Worm (Caenorhabditis elegans) whole organism, young adult: ENCODE data around the gene mdt-26.

Experiments used
- B0336.3 ChIP-seq: fragments of 200-800 bp; sonication (Bioruptor generic); IDR thresholded peaks from 2 replicates; pipeline ENCODE4 v1.3.6; 2022; ENCODE audit warnings: missing genetic modification characterization, missing compliant biosample characterization
- D2030.7 ChIP-seq: fragments of 200-800 bp; sonication (Bioruptor generic); IDR thresholded peaks from 2 replicates; pipeline ENCODE4 v1.3.6; 2022; ENCODE audit warnings: missing genetic modification reagents, missing genetic modification characterization, missing compliant biosample characterization
- Y79H2A.3 ChIP-seq: fragments of 200-800 bp; sonication (Bioruptor generic); conservative IDR thresholded peaks from 2 replicates; pipeline ENCODE4 v1.3.6; 2022; ENCODE audit warnings: missing genetic modification reagents, missing genetic modification characterization, missing compliant biosample characterization
- aptf-2 ChIP-seq: fragments of 200-800 bp; sonication (Bioruptor generic); conservative IDR thresholded peaks from 2 replicates; pipeline ENCODE4 v1.3.6; 2022; ENCODE audit warnings: missing genetic modification reagents, missing genetic modification characterization, missing compliant biosample characterization
- athp-1 ChIP-seq: sonication (generic microtip); optimal IDR thresholded peaks from 2 replicates; lab custom pipeline; 2017; ENCODE audit warnings: mild to moderate bottlenecking, missing genetic modification characterization, missing compliant biosample characterization
- bed-1 ChIP-seq: fragments of 200-800 bp; sonication (Bioruptor generic); IDR thresholded peaks from 2 replicates; pipeline ENCODE4 v1.3.6; 2022; ENCODE audit warnings: missing genetic modification reagents, missing genetic modification characterization, missing compliant biosample characterization
- bed-2 ChIP-seq: fragments of 200-800 bp; sonication (Bioruptor generic); IDR thresholded peaks from 2 replicates; pipeline ENCODE4 v1.3.6; 2022; ENCODE audit warnings: missing genetic modification reagents, missing genetic modification characterization, missing compliant biosample characterization
- ccch-3 ChIP-seq: fragments of 200-800 bp; sonication (Bioruptor generic); optimal IDR thresholded peaks from 2 replicates; lab custom pipeline; 2018; ENCODE audit warnings: mild to moderate bottlenecking, missing genetic modification characterization, missing compliant biosample characterization
- cebp-2 ChIP-seq: fragments of 200-800 bp; sonication (Bioruptor generic); IDR thresholded peaks from 2 replicates; pipeline ENCODE4 v1.3.6; 2022; ENCODE audit warnings: missing genetic modification characterization, missing compliant biosample characterization
- ceh-79 ChIP-seq: sonication (generic microtip); optimal IDR thresholded peaks from 2 replicates; lab custom pipeline; 2017; ENCODE audit warnings: mild to moderate bottlenecking, missing genetic modification characterization, missing compliant biosample characterization
- chd-7 ChIP-seq: sonication (generic microtip); optimal IDR thresholded peaks from 2 replicates; lab custom pipeline; 2016; ENCODE audit warnings: mild to moderate bottlenecking, missing genetic modification characterization, moderate library complexity, missing compliant biosample characterization
- die-1 ChIP-seq: sonication (generic microtip); optimal IDR thresholded peaks from 2 replicates; lab custom pipeline; 2016; ENCODE audit warnings: missing genotype, mild to moderate bottlenecking, missing genetic modification characterization, missing compliant biosample characterization
- dpff-1 ChIP-seq: sonication (generic microtip); optimal IDR thresholded peaks from 2 replicates; lab custom pipeline; 2017; ENCODE audit warnings: mild to moderate bottlenecking, missing genetic modification characterization, missing compliant biosample characterization
- dpl-1 ChIP-seq: fragments of 150-350 bp; optimal IDR thresholded peaks from 2 replicates; lab custom pipeline; 2014; ENCODE audit warnings: missing biosample characterization, missing genetic modification reagents, missing genetic modification characterization
- egrh-3 ChIP-seq: fragments of 200-800 bp; sonication (Bioruptor generic); IDR thresholded peaks from 2 replicates; pipeline ENCODE4 v1.3.6; 2022; ENCODE audit warnings: missing genetic modification reagents, missing genetic modification characterization, missing compliant biosample characterization
- fkh-3 ChIP-seq: sonication (generic microtip); optimal IDR thresholded peaks from 2 replicates; lab custom pipeline; 2016; ENCODE audit warnings: mild to moderate bottlenecking, missing genetic modification characterization, missing compliant biosample characterization
- him-1 ChIP-seq: sonication (generic microtip); optimal IDR thresholded peaks from 2 replicates; lab custom pipeline; 2016; ENCODE audit warnings: missing genotype, missing genetic modification reagents, missing genetic modification characterization, missing compliant biosample characterization
- hlh-12 ChIP-seq: sonication (generic microtip); optimal IDR thresholded peaks from 2 replicates; lab custom pipeline; 2016; ENCODE audit warnings: missing genetic modification characterization, missing compliant biosample characterization
- hsf-1 ChIP-seq: fragments of 200-800 bp; sonication (Bioruptor generic); IDR thresholded peaks from 2 replicates; pipeline ENCODE4 v1.3.6; 2022; ENCODE audit warnings: missing genetic modification reagents, missing genetic modification characterization, missing compliant biosample characterization
- let-607 ChIP-seq, 2 experiments: fragments of 200-800 bp in 1 of 2; sonication (Bioruptor generic) in 1 of 2; sonication (generic microtip) in 1 of 2; optimal IDR thresholded peaks; 2 replicates each; lab custom pipeline; 2016 to 2018; ENCODE audit warnings: mild to moderate bottlenecking in 2 of 2, missing compliant biosample characterization in 2 of 2, missing genetic modification characterization in 2 of 2, moderate library complexity in 2 of 2, missing genotype in 1 of 2
- lin-54 ChIP-seq: fragments of 200-800 bp; sonication (Bioruptor generic); optimal IDR thresholded peaks from 2 replicates; lab custom pipeline; 2018; ENCODE audit warnings: mild to moderate bottlenecking, missing genetic modification characterization, missing compliant biosample characterization
- lir-1 ChIP-seq: fragments of 200-800 bp; sonication (Bioruptor generic); conservative IDR thresholded peaks from 2 replicates; pipeline ENCODE4 v1.3.6; 2022; ENCODE audit warnings: missing genetic modification reagents, missing genetic modification characterization, missing compliant biosample characterization
- mcd-1 ChIP-seq: fragments of 200-800 bp; sonication (Bioruptor generic); IDR thresholded peaks from 2 replicates; pipeline ENCODE4 v1.3.6; 2022; ENCODE audit warnings: missing genetic modification reagents, missing genetic modification characterization, missing compliant biosample characterization
- nhr-90 ChIP-seq: sonication (generic microtip); optimal IDR thresholded peaks from 2 replicates; lab custom pipeline; 2016; ENCODE audit warnings: missing genotype, mild to moderate bottlenecking, missing genetic modification characterization, missing compliant biosample characterization
- rec-8 ChIP-seq, 2 experiments: sonication (generic microtip); optimal IDR thresholded peaks; 2 replicates each; lab custom pipeline; 2016; ENCODE audit warnings: mild to moderate bottlenecking in 2 of 2, missing genetic modification characterization in 2 of 2, missing genetic modification reagents in 2 of 2, missing genotype in 2 of 2, missing biosample characterization in 1 of 2, missing compliant biosample characterization in 1 of 2, moderate library complexity in 1 of 2
- sdz-38 ChIP-seq: sonication (generic microtip); optimal IDR thresholded peaks from 2 replicates; lab custom pipeline; 2016; ENCODE audit warnings: missing genotype, missing genetic modification characterization, missing compliant biosample characterization
- snpc-4 ChIP-seq, 5 experiments: fragments of 150-350 bp in 1 of 5; sonication (generic microtip) in 4 of 5; optimal IDR thresholded peaks; 2 replicates each; lab custom pipeline; 2014 to 2018; ENCODE audit warnings: missing genetic modification characterization in 5 of 5, missing biosample characterization in 3 of 5, antibody characterized with exemption in 2 of 5, mild to moderate bottlenecking in 2 of 5, missing compliant biosample characterization in 2 of 5, missing genotype in 2 of 5, moderate library complexity in 2 of 5, missing genetic modification reagents in 1 of 5
- sptf-2 ChIP-seq: fragments of 200-800 bp; sonication (Bioruptor generic); optimal IDR thresholded peaks from 2 replicates; lab custom pipeline; 2018; ENCODE audit warnings: mild to moderate bottlenecking, missing genetic modification characterization, missing compliant biosample characterization
- zfh-2 ChIP-seq: fragments of 200-800 bp; sonication (Bioruptor generic); conservative IDR thresholded peaks from 2 replicates; pipeline ENCODE4 v1.3.6; 2022; ENCODE audit warnings: missing genetic modification reagents, missing genetic modification characterization, missing compliant biosample characterization
- ztf-18 ChIP-seq: sonication (generic microtip); optimal IDR thresholded peaks from 2 replicates; lab custom pipeline; 2016; ENCODE audit warnings: missing genotype, mild to moderate bottlenecking, missing genetic modification characterization, missing compliant biosample characterization
- ztf-25 ChIP-seq: fragments of 200-800 bp; sonication (Bioruptor generic); IDR thresholded peaks from 2 replicates; pipeline ENCODE4 v1.3.6; 2022; ENCODE audit warnings: missing genetic modification reagents, missing genetic modification characterization, missing compliant biosample characterization
- ztf-28 ChIP-seq: fragments of 200-800 bp; sonication (Bioruptor generic); IDR thresholded peaks from 2 replicates; pipeline ENCODE4 v1.3.6; 2022; ENCODE audit warnings: missing genetic modification reagents, missing genetic modification characterization, missing compliant biosample characterization
- ztf-6 ChIP-seq: fragments of 200-800 bp; sonication (Bioruptor generic); IDR thresholded peaks from 2 replicates; pipeline ENCODE4 v1.3.6; 2022; ENCODE audit warnings: missing genetic modification reagents, missing genetic modification characterization, missing compliant biosample characterization

Gene mdt-26

ce11 chrII:5636826-5637225, 24.2 kb upstream of the mdt-26 start, which contains the start of gene F59E12.8:
TSS of gene F59E12.8 (minus strand) at chrII:5636926.
- TF ChIP-seq die-1 (tag; lab: Kevin White, UChicago) (no peak), ztf-28 (no peak), rec-8 (tag; optimal IDR thresholded peaks at IDR 0.05; lab: Kevin White, UChicago) (no peak), ztf-25 (GFP tag; lab: Robert Waterston, UW) (no peak), ceh-79 (tag; lab: Kevin White, UChicago) (no peak), mcd-1 (GFP tag; lab: Robert Waterston, UW) (no peak), ccch-3 (GFP tag; lab: Kevin White, UChicago) (no peak), hlh-12 (no peak), sdz-38 (tag; lab: Kevin White, UChicago) (no peak), ztf-18 (no peak), lin-54 (GFP tag; lab: Kevin White, UChicago) (no peak), fkh-3 (tag; lab: Kevin White, UChicago) (no peak), bed-2 (GFP tag; lab: Robert Waterston, UW) (no peak), dpl-1 (GFP tag; lab: Kevin White, UChicago) (no peak), ztf-6 (no peak)
- TF ChIP-seq, all 124 proteins: peak for 0

ce11 chrII:5638059-5638458, 22.9 kb upstream of the mdt-26 start, which contains the start of gene F59E12.3:
TSS of gene F59E12.3 (plus strand) at chrII:5638359.
- TF ChIP-seq bed-1 (GFP tag; lab: Robert Waterston, UW), result no peak

DNA sequence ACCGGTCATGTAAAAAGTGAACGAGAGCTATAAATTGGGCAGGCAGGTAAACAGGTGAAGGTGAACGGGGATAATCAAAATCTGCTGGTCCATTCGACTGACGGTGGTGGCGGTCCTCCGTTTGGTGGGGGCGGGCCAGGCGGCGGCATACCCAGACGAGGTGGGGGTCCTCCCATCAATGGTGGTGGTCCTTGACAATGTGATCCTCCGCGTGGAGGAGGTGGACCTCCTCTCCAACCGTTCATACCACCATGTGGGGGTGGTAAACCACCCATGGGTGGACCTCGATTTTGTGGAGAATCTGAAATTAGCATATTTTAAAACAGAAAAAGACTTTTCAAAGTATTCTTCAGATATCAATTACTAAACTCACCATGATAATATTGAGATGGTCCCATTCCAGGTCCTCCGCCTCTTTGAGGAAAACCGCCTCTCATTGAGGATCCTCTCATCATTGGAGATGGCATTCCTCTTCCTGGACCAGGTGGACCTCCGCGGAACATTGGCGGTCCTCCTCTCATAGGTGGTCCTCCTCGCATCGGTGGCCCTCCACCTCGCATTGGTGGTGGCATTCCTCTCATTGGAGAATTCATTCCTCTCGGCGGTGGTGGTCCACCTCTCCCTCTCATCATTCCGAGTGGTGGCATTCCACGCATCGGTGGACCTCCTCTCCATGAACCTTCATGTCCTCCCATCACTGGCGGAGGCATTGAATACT, 20.5 kb upstream of the mdt-26 start:
- peak; percentile 2 for TF ChIP-seq chd-7 (tag; lab: Kevin White, UChicago)
- TF ChIP-seq nhr-90 (tag; lab: Kevin White, UChicago), result no peak
- TF ChIP-seq him-1, result no peak
- TF ChIP-seq Y79H2A.3 (GFP tag; lab: Robert Waterston, UW), result no peak
- no peak for TF ChIP-seq ztf-6
- no peak for TF ChIP-seq lir-1
- TF ChIP-seq snpc-4 (GFP tag; optimal IDR thresholded peaks at IDR 0.05; lab: Kevin White, UChicago), result no peak
- no peak for TF ChIP-seq snpc-4 (tag; optimal IDR thresholded peaks at IDR 0.05; lab: Kevin White, UChicago)
- TF ChIP-seq dpff-1 (tag; lab: Kevin White, UChicago), result no peak
- no peak; the same call in 1 of the 2 replicates for TF ChIP-seq egrh-3 (GFP tag; lab: Robert Waterston, UW)
- no peak for TF ChIP-seq D2030.7 (GFP tag; lab: Robert Waterston, UW)
- no peak for TF ChIP-seq athp-1 (tag; lab: Kevin White, UChicago)
- TF ChIP-seq aptf-2, result no peak
- TF ChIP-seq sptf-2 (GFP tag; lab: Kevin White, UChicago), result no peak
- TF ChIP-seq B0336.3 (GFP tag; lab: Robert Waterston, UW), result no peak
- no peak for TF ChIP-seq cebp-2 (GFP tag; lab: Robert Waterston, UW)
- TF ChIP-seq zfh-2, result peak; percentile 56
- no peak for TF ChIP-seq hsf-1 (GFP tag; lab: Robert Waterston, UW)

ce11 chrII:5642110-5642509, 18.9 kb upstream of the mdt-26 start:
- TF ChIP-seq zfh-2, result peak; percentile 43; the same call in 1 of the 2 replicates
- TF ChIP-seq let-607 (tag; optimal IDR thresholded peaks at IDR 0.05; lab: Kevin White, UChicago), result no peak
- no peak for TF ChIP-seq Y79H2A.3 (GFP tag; lab: Robert Waterston, UW)
- TF ChIP-seq mcd-1 (GFP tag; lab: Robert Waterston, UW), result 0 out of 2 replicates have a peak, but pooled peaks have one; percentile 12
